Worm (Caenorhabditis elegans) whole organism, L1 larva: Measurements from ENCODE around the gene H10D18.1.

ENCODE experiments used
- C16A3.4 ChIP-seq: fragments of 150-350 bp; optimal IDR thresholded peaks from 2 replicates; lab custom pipeline; 2014; ENCODE audit warnings: missing biosample characterization, missing genetic modification characterization
- C34B4.2 ChIP-seq: sonication (generic microtip); optimal IDR thresholded peaks from 2 replicates; lab custom pipeline; 2017; ENCODE audit warnings: mild to moderate bottlenecking, missing genetic modification characterization, missing compliant biosample characterization
- Y116A8C.19 ChIP-seq: sonication (generic microtip); optimal IDR thresholded peaks from 2 replicates; lab custom pipeline; 2016; ENCODE audit warnings: missing compliant biosample characterization, missing genetic modification characterization, borderline replicate concordance
- aha-1 ChIP-seq: fragments of 150-350 bp; optimal IDR thresholded peaks from 2 replicates; lab custom pipeline; 2014; ENCODE audit warnings: missing biosample characterization, missing genetic modification characterization
- ama-1 ChIP-seq: fragments of 150-350 bp; optimal IDR thresholded peaks from 2 replicates; lab custom pipeline; 2014
- ceh-82 ChIP-seq, 3 experiments: fragments of 150-350 bp in 1 of 3; sonication (generic microtip) in 2 of 3; optimal IDR thresholded peaks; 2 replicates each; lab custom pipeline; 2014 to 2017; ENCODE audit warnings: missing biosample characterization in 3 of 3, missing genetic modification characterization in 3 of 3
- ceh-88 ChIP-seq: fragments of 200-800 bp; sonication (Bioruptor generic); IDR thresholded peaks from 2 replicates; pipeline ENCODE4 v1.3.6; 2022; ENCODE audit warnings: missing genetic modification characterization, missing compliant biosample characterization
- ceh-90 ChIP-seq: sonication (generic microtip); optimal IDR thresholded peaks from 2 replicates; lab custom pipeline; 2016; ENCODE audit warnings: missing genetic modification characterization, missing compliant biosample characterization
- dpl-1 ChIP-seq, 3 experiments: fragments of 150-350 bp in 2 of 3; sonication (generic microtip) in 1 of 3; optimal IDR thresholded peaks; 2 replicates each; lab custom pipeline; 2014 to 2017; ENCODE audit warnings: missing biosample characterization in 3 of 3, missing genetic modification characterization in 3 of 3, missing genetic modification reagents in 3 of 3
- dsc-1 ChIP-seq: sonication (generic microtip); optimal IDR thresholded peaks from 2 replicates; lab custom pipeline; 2016; ENCODE audit warnings: mild to moderate bottlenecking, missing genetic modification characterization, missing compliant biosample characterization
- efl-1 ChIP-seq, 4 experiments: fragments of 150-350 bp; optimal IDR thresholded peaks in 3 of 4; peaks in 1 of 4; 1 replicate in 1 of 4; 2 replicates in 3 of 4; lab custom pipeline; 2014; ENCODE audit warnings: missing biosample characterization in 2 of 4, missing genetic modification characterization in 2 of 4, missing genetic modification reagents in 2 of 4
- egl-13 ChIP-seq: sonication (generic microtip); optimal IDR thresholded peaks from 2 replicates; lab custom pipeline; 2016; ENCODE audit warnings: missing genotype, missing genetic modification reagents, missing genetic modification characterization, missing compliant biosample characterization
- egl-27 ChIP-seq, 2 experiments: fragments of 150-350 bp in 1 of 2; sonication (generic microtip); optimal IDR thresholded peaks; 3 replicates each; lab custom pipeline; 2017 to 2018; ENCODE audit warnings: missing biosample characterization in 2 of 2, missing genetic modification characterization in 2 of 2, missing genetic modification reagents in 2 of 2
- elt-2 ChIP-seq: sonication (generic microtip); optimal IDR thresholded peaks from 2 replicates; lab custom pipeline; 2016; ENCODE audit warnings: missing genetic modification characterization, mild to moderate bottlenecking, inconsistent platforms, missing compliant biosample characterization, missing genetic modification reagents
- ets-5 ChIP-seq: fragments of 200-800 bp; sonication (Bioruptor generic); IDR thresholded peaks from 2 replicates; pipeline ENCODE4 v1.3.6; 2022; ENCODE audit warnings: missing genetic modification characterization, missing compliant biosample characterization
- fkh-10 ChIP-seq: sonication (generic microtip); optimal IDR thresholded peaks from 2 replicates; lab custom pipeline; 2017; ENCODE audit warnings: missing biosample characterization, missing genetic modification reagents, missing genetic modification characterization
- fkh-8 ChIP-seq: sonication (generic microtip); optimal IDR thresholded peaks from 2 replicates; lab custom pipeline; 2016; ENCODE audit warnings: mild to moderate bottlenecking, missing genetic modification characterization, missing compliant biosample characterization
- fos-1 ChIP-seq: fragments of 150-350 bp; optimal IDR thresholded peaks from 2 replicates; lab custom pipeline; 2014; ENCODE audit warnings: missing biosample characterization, missing genetic modification characterization
- grh-1 ChIP-seq: fragments of 200-800 bp; sonication (Bioruptor generic); IDR thresholded peaks from 2 replicates; pipeline ENCODE4 v1.3.6; 2022; ENCODE audit warnings: missing genetic modification reagents, missing genetic modification characterization, missing compliant biosample characterization
- hlh-17 ChIP-seq: fragments of 200-800 bp; sonication (Bioruptor generic); optimal IDR thresholded peaks from 2 replicates; lab custom pipeline; 2018; ENCODE audit warnings: missing genetic modification characterization, mild to moderate bottlenecking, missing compliant biosample characterization, moderate library complexity, borderline replicate concordance
- hlh-4 ChIP-seq: sonication (generic microtip); optimal IDR thresholded peaks from 2 replicates; lab custom pipeline; 2016; ENCODE audit warnings: mild to moderate bottlenecking, missing genetic modification characterization, missing compliant biosample characterization
- hpl-2 ChIP-seq: fragments of 150-350 bp; optimal IDR thresholded peaks from 2 replicates; lab custom pipeline; 2014; ENCODE audit warnings: missing biosample characterization, missing genetic modification reagents, missing genetic modification characterization
- isw-1 ChIP-seq: fragments of 200-800 bp; sonication (Bioruptor generic); IDR thresholded peaks from 2 replicates; pipeline ENCODE4 v1.3.6; 2022; ENCODE audit warnings: missing genetic modification characterization, missing compliant biosample characterization
- lin-13 ChIP-seq: fragments of 150-350 bp; optimal IDR thresholded peaks from 2 replicates; lab custom pipeline; 2014; ENCODE audit warnings: missing biosample characterization, missing genetic modification reagents, missing genetic modification characterization
- lsy-2 ChIP-seq, 2 experiments: fragments of 150-350 bp; optimal IDR thresholded peaks; 2 replicates each; lab custom pipeline; 2014; ENCODE audit warnings: missing biosample characterization in 2 of 2, missing genetic modification characterization in 2 of 2
- mab-9 ChIP-seq: fragments of 200-800 bp; sonication (Bioruptor generic); IDR thresholded peaks from 2 replicates; pipeline ENCODE4 v1.3.6; 2022; ENCODE audit warnings: missing genetic modification reagents, missing genetic modification characterization, missing compliant biosample characterization
- mdl-1 ChIP-seq, 2 experiments: fragments of 150-350 bp; optimal IDR thresholded peaks; 2 replicates each; lab custom pipeline; 2014 to 2017; ENCODE audit warnings: missing biosample characterization in 2 of 2, missing genetic modification characterization in 2 of 2, inconsistent platforms in 1 of 2
- mep-1 ChIP-seq: fragments of 150-350 bp; optimal IDR thresholded peaks from 2 replicates; lab custom pipeline; 2014; ENCODE audit warnings: missing biosample characterization, missing genetic modification characterization
- nhr-11 ChIP-seq: fragments of 150-350 bp; optimal IDR thresholded peaks from 2 replicates; lab custom pipeline; 2014; ENCODE audit warnings: missing biosample characterization, missing genetic modification characterization
- nhr-19 ChIP-seq: fragments of 200-800 bp; sonication (Bioruptor generic); conservative IDR thresholded peaks from 2 replicates; pipeline ENCODE4 v1.3.6; 2022; ENCODE audit warnings: missing genetic modification characterization, missing compliant biosample characterization
- nhr-237 ChIP-seq: fragments of 150-350 bp; optimal IDR thresholded peaks from 2 replicates; lab custom pipeline; 2014; ENCODE audit warnings: missing biosample characterization, missing genetic modification characterization
- nhr-28 ChIP-seq: fragments of 150-350 bp; optimal IDR thresholded peaks from 2 replicates; lab custom pipeline; 2014; ENCODE audit warnings: missing biosample characterization, missing genetic modification characterization
- nhr-47 ChIP-seq: sonication (generic microtip); optimal IDR thresholded peaks from 2 replicates; lab custom pipeline; 2016; ENCODE audit warnings: mild to moderate bottlenecking, missing genetic modification characterization, moderate library complexity, missing compliant biosample characterization
- nhr-71 ChIP-seq: sonication (generic microtip); optimal IDR thresholded peaks from 2 replicates; lab custom pipeline; 2016; ENCODE audit warnings: mild to moderate bottlenecking, missing genetic modification characterization, moderate library complexity, missing compliant biosample characterization
- nhr-77 ChIP-seq: fragments of 150-350 bp; optimal IDR thresholded peaks from 2 replicates; lab custom pipeline; 2014; ENCODE audit warnings: missing biosample characterization, missing genetic modification characterization
- nhr-85 ChIP-seq: sonication (generic microtip); peaks from one replicate; lab custom pipeline; 2016; ENCODE audit warnings: missing genetic modification characterization, inconsistent platforms, missing compliant biosample characterization
- pag-3 ChIP-seq: sonication (generic microtip); optimal IDR thresholded peaks from 2 replicates; lab custom pipeline; 2017; ENCODE audit warnings: missing genetic modification characterization, mild to moderate bottlenecking, missing compliant biosample characterization, antibody characterized with exemption, borderline replicate concordance; ENCODE audit not compliant: insufficient read depth
- pqm-1 ChIP-seq: sonication (generic microtip); optimal IDR thresholded peaks from 3 replicates; lab custom pipeline; 2017; ENCODE audit warnings: missing biosample characterization, missing genetic modification characterization
- rnt-1 ChIP-seq: sonication (generic microtip); optimal IDR thresholded peaks from 2 replicates; lab custom pipeline; 2016; ENCODE audit warnings: mild to moderate bottlenecking, missing genetic modification characterization, moderate library complexity, missing compliant biosample characterization
- sptf-1 ChIP-seq: fragments of 150-350 bp; optimal IDR thresholded peaks from 2 replicates; lab custom pipeline; 2014; ENCODE audit warnings: missing biosample characterization, missing genetic modification characterization
- sup-37 ChIP-seq: fragments of 200-800 bp; sonication (Bioruptor generic); optimal IDR thresholded peaks from 2 replicates; lab custom pipeline; 2018; ENCODE audit warnings: mild to moderate bottlenecking, missing genetic modification characterization, missing compliant biosample characterization
- tbx-2 ChIP-seq: sonication (generic microtip); optimal IDR thresholded peaks from 2 replicates; lab custom pipeline; 2016; ENCODE audit warnings: missing genetic modification characterization, missing compliant biosample characterization
- unc-130 ChIP-seq: fragments of 150-350 bp; optimal IDR thresholded peaks from 2 replicates; lab custom pipeline; 2017; ENCODE audit warnings: missing biosample characterization, missing genetic modification characterization, inconsistent platforms
- unc-30 ChIP-seq: sonication (generic microtip); optimal IDR thresholded peaks from 2 replicates; lab custom pipeline; 2017; ENCODE audit warnings: missing biosample characterization, missing genetic modification characterization
- unc-62 ChIP-seq: fragments of 150-350 bp; optimal IDR thresholded peaks from 2 replicates; lab custom pipeline; 2014; ENCODE audit warnings: missing biosample characterization, missing genetic modification reagents, missing genetic modification characterization
- zag-1 ChIP-seq: fragments of 150-350 bp; optimal IDR thresholded peaks from 2 replicates; lab custom pipeline; 2014; ENCODE audit warnings: missing biosample characterization, missing genetic modification characterization
- ztf-11 ChIP-seq, 2 experiments: sonication (generic microtip); optimal IDR thresholded peaks; 2 replicates each; lab custom pipeline; 2016 to 2017; ENCODE audit warnings: missing genetic modification characterization in 2 of 2, missing biosample characterization in 1 of 2, missing compliant biosample characterization in 1 of 2
- ztf-4 ChIP-seq: fragments of 150-350 bp; optimal IDR thresholded peaks from 2 replicates; lab custom pipeline; 2014; ENCODE audit warnings: missing biosample characterization, missing genetic modification characterization

Gene H10D18.1

ce11 chrV:3855916-3856315 is 40.9 kb downstream of the H10D18.1 start (continued):
- TF ChIP-seq sptf-1 (tag; lab: Kevin White, UChicago) = no peak
- TF ChIP-seq egl-13 = peak; percentile 41
- no peak for TF ChIP-seq nhr-237 (tag; lab: Kevin White, UChicago)
- TF ChIP-seq nhr-85 = no peak
- no peak for TF ChIP-seq pqm-1 (tag; lab: Kevin White, UChicago)
- no peak for TF ChIP-seq lin-13 (GFP tag; lab: Kevin White, UChicago)
- no peak for TF ChIP-seq ets-5
- TF ChIP-seq ceh-82 (tag; optimal IDR thresholded peaks at IDR 0.05; lab: Kevin White, UChicago) = no peak
- TF ChIP-seq ama-1 (lab: Kevin White, UChicago) = no peak
- TF ChIP-seq lsy-2 (tag; optimal IDR thresholded peaks at IDR 0.05; lab: Kevin White, UChicago) = peak in 1 of 2 experiments; percentile 37
- TF ChIP-seq unc-130 (tag; lab: Kevin White, UChicago) = no peak
- no peak for TF ChIP-seq pag-3 (tag; lab: Kevin White, UChicago)
- TF ChIP-seq fkh-8 = peak; percentile 97
- TF ChIP-seq zag-1 (tag; lab: Kevin White, UChicago) = no peak
- TF ChIP-seq nhr-71 (tag; lab: Kevin White, UChicago) = peak; percentile 78

ce11 chrV:3857778-3858177 is 42.8 kb downstream of the H10D18.1 start, which contains the start of gene nhr-188:
nhr-188 (minus strand) TSS chrV:3857861.
- TF ChIP-seq ceh-82 (tag; optimal IDR thresholded peaks at IDR 0.05; lab: Kevin White, UChicago) (no peak), C16A3.4 (tag; lab: Kevin White, UChicago) (no peak), lin-13 (GFP tag; lab: Kevin White, UChicago) (no peak), hpl-2 (no peak), elt-2 (tag; lab: Kevin White, UChicago) (no peak), ztf-11 (tag; optimal IDR thresholded peaks at IDR 0.05; lab: Kevin White, UChicago) (no peak), tbx-2 (no peak), Y116A8C.19 (tag; lab: Kevin White, UChicago) (no peak), dsc-1 (tag; lab: Kevin White, UChicago) (peak; percentile 86), nhr-237 (tag; lab: Kevin White, UChicago) (no peak), fkh-8 (peak; percentile 72), hlh-17 (GFP tag; lab: Kevin White, UChicago) (no peak), rnt-1 (tag; lab: Kevin White, UChicago) (no peak), fos-1 (tag; lab: Kevin White, UChicago) (no peak), nhr-71 (tag; lab: Kevin White, UChicago) (peak; percentile 45), mdl-1 (tag; optimal IDR thresholded peaks at IDR 0.05; lab: Kevin White, UChicago) (no peak), ceh-88 (GFP tag; lab: Robert Waterston, UW) (no peak), unc-62 (GFP tag; lab: Kevin White, UChicago) (no peak), nhr-47 (tag; lab: Kevin White, UChicago) (peak; percentile 43), isw-1 (GFP tag; lab: Robert Waterston, UW) (no peak), efl-1 (optimal IDR thresholded peaks at IDR 0.05; lab: Kevin White, UChicago) (no peak), efl-1 (GFP tag; optimal IDR thresholded peaks at IDR 0.05 in 1 of 2; lab: Kevin White, UChicago) (no peak)

ce11 chrV:3860123-3860522 is 45.1 kb downstream of the H10D18.1 start, which contains the start of gene nhr-189:
nhr-189 (minus strand) TSS chrV:3860243.
- TF ChIP-seq rnt-1 (tag; lab: Kevin White, UChicago) (no peak), nhr-19 (GFP tag; lab: Robert Waterston, UW) (no peak), C34B4.2 (tag; lab: Kevin White, UChicago) (no peak), aha-1 (tag; lab: Kevin White, UChicago) (no peak), nhr-77 (tag; lab: Kevin White, UChicago) (no peak), nhr-28 (no peak), mab-9 (no peak), nhr-47 (tag; lab: Kevin White, UChicago) (peak; percentile 12), grh-1 (GFP tag; lab: Robert Waterston, UW) (no peak), fkh-10 (no peak), mep-1 (tag; lab: Kevin White, UChicago) (no peak), nhr-11 (tag; lab: Kevin White, UChicago) (no peak), hlh-4 (tag; lab: Kevin White, UChicago) (peak; percentile 18), hlh-17 (GFP tag; lab: Kevin White, UChicago) (no peak), unc-62 (GFP tag; lab: Kevin White, UChicago) (no peak), ztf-4 (tag; lab: Kevin White, UChicago) (no peak), fkh-8 (peak; percentile 69), lsy-2 (tag; optimal IDR thresholded peaks at IDR 0.05; lab: Kevin White, UChicago) (no peak), unc-30 (tag; lab: Kevin White, UChicago) (no peak), nhr-71 (tag; lab: Kevin White, UChicago) (peak; percentile 32), ceh-90 (tag; lab: Kevin White, UChicago) (no peak), dpl-1 (GFP tag; optimal IDR thresholded peaks at IDR 0.05; lab: Kevin White, UChicago) (no peak), dsc-1 (tag; lab: Kevin White, UChicago) (peak; percentile 62), lin-13 (GFP tag; lab: Kevin White, UChicago) (no peak), egl-27 (tag; optimal IDR thresholded peaks at IDR 0.05; lab: Kevin White, UChicago) (no peak), sup-37 (GFP tag; lab: Kevin White, UChicago) (no peak)
